Worm (Caenorhabditis elegans) whole organism, early embryonic: Measurements from ENCODE around the gene F43C11.11.

ENCODE experiments used
- B0310.2 ChIP-seq: sonication (generic microtip); optimal IDR thresholded peaks from 2 replicates; lab custom pipeline; 2016; ENCODE audit warnings: mild to moderate bottlenecking, missing genetic modification characterization, missing compliant biosample characterization
- F13C5.2 ChIP-seq: sonication (generic microtip); optimal IDR thresholded peaks from 2 replicates; lab custom pipeline; 2017; ENCODE audit warnings: mild to moderate bottlenecking, missing genetic modification characterization, inconsistent platforms, missing compliant biosample characterization
- aly-1 ChIP-seq: sonication (generic microtip); optimal IDR thresholded peaks from 2 replicates; lab custom pipeline; 2016; ENCODE audit warnings: missing genetic modification characterization, missing compliant biosample characterization
- ama-1 ChIP-seq: fragments of 150-350 bp; optimal IDR thresholded peaks from 2 replicates; lab custom pipeline; 2014
- ceh-13 ChIP-seq: fragments of 200-800 bp; sonication (Bioruptor generic); optimal IDR thresholded peaks from 2 replicates; lab custom pipeline; 2018; ENCODE audit warnings: mild to moderate bottlenecking, missing genetic modification characterization, missing compliant biosample characterization
- ceh-36 ChIP-seq: sonication (generic microtip); optimal IDR thresholded peaks from 2 replicates; lab custom pipeline; 2016; ENCODE audit warnings: missing genetic modification characterization, inconsistent platforms, missing compliant biosample characterization
- ets-7 ChIP-seq: sonication (generic microtip); optimal IDR thresholded peaks from 2 replicates; lab custom pipeline; 2016; ENCODE audit warnings: missing genotype, missing genetic modification characterization, missing compliant biosample characterization
- flt-1 ChIP-seq: fragments of 200-800 bp; sonication (Bioruptor generic); IDR thresholded peaks from 2 replicates; pipeline ENCODE4 v1.3.6; 2022; ENCODE audit warnings: missing genetic modification characterization, missing compliant biosample characterization
- hmbx-1 ChIP-seq: sonication (generic microtip); optimal IDR thresholded peaks from 2 replicates; lab custom pipeline; 2016; ENCODE audit warnings: mild to moderate bottlenecking, missing genetic modification characterization, missing compliant biosample characterization
- hmg-4 ChIP-seq: fragments of 200-800 bp; sonication (Bioruptor generic); optimal IDR thresholded peaks from 2 replicates; lab custom pipeline; 2018; ENCODE audit warnings: mild to moderate bottlenecking, missing genetic modification characterization, missing compliant biosample characterization
- hnd-1 ChIP-seq: sonication (generic microtip); optimal IDR thresholded peaks from 2 replicates; lab custom pipeline; 2016; ENCODE audit warnings: missing genetic modification characterization, missing compliant biosample characterization
- pes-1 ChIP-seq: fragments of 200-800 bp; sonication (Bioruptor generic); IDR thresholded peaks from 2 replicates; pipeline ENCODE4 v1.3.6; 2022; ENCODE audit warnings: missing genetic modification reagents, missing genetic modification characterization, missing compliant biosample characterization
- scrt-1 ChIP-seq: fragments of 200-800 bp; sonication (Bioruptor generic); IDR thresholded peaks from 2 replicates; pipeline ENCODE4 v1.3.6; 2022; ENCODE audit warnings: missing genetic modification characterization, missing compliant biosample characterization
- sea-1 ChIP-seq: fragments of 200-800 bp; sonication (Bioruptor generic); conservative IDR thresholded peaks from 2 replicates; pipeline ENCODE4 v1.3.6; 2022; ENCODE audit warnings: missing genetic modification characterization, missing compliant biosample characterization
- tbx-11 ChIP-seq: fragments of 200-800 bp; sonication (Bioruptor generic); IDR thresholded peaks from 2 replicates; pipeline ENCODE4 v1.3.6; 2022; ENCODE audit warnings: missing genetic modification characterization, missing compliant biosample characterization
- tbx-37 ChIP-seq: fragments of 200-800 bp; sonication (Bioruptor generic); conservative IDR thresholded peaks from 2 replicates; pipeline ENCODE4 v1.3.6; 2022; ENCODE audit warnings: missing genetic modification reagents, missing genetic modification characterization, missing compliant biosample characterization
- tra-4 ChIP-seq: sonication (generic microtip); optimal IDR thresholded peaks from 2 replicates; lab custom pipeline; 2017; ENCODE audit warnings: missing genetic modification characterization, missing compliant biosample characterization

The F43C11.11 gene

DNA sequence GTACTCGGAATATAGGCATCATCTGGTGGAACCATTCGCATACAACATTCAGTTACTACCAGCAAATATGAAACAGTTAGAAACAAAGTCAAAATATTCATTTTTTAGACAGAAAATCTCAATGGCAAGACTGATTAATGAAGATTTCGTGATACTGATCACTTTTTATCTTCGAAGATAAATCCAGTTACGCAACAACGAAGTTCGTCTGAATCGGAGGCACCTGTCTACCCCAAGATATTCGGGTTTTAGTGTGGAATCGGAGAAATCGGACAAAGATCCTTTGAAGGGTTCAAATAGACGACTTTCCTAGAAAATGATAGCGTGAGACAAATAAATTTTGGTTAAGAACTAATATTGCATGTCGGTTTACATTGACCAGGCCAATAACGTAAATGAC, 32.3 kb upstream of the F43C11.11 start, which contains the start of gene F16G10.13:
Gene F16G10.13 (minus strand): TSS at position 101 of the 400 bp plus-strand sequence.
- no peak for TF ChIP-seq tra-4 (tag; lab: Kevin White, UChicago)
- no peak for TF ChIP-seq ama-1
- no peak for TF ChIP-seq hmbx-1 (tag; lab: Kevin White, UChicago)
- TF ChIP-seq sea-1, result no peak
- TF ChIP-seq aly-1, result no peak
- no peak for TF ChIP-seq tbx-11
- TF ChIP-seq F13C5.2 (tag; lab: Kevin White, UChicago), result no peak
- TF ChIP-seq ceh-13 (GFP tag; lab: Kevin White, UChicago), result no peak
- no peak for TF ChIP-seq tbx-37
- TF ChIP-seq B0310.2 (tag; lab: Kevin White, UChicago), result no peak
- no peak for TF ChIP-seq scrt-1 (GFP tag; lab: Robert Waterston, UW)
- TF ChIP-seq ceh-36 (tag; lab: Kevin White, UChicago), result no peak
- TF ChIP-seq hmg-4 (GFP tag; lab: Kevin White, UChicago), result no peak
- TF ChIP-seq ets-7 (tag; lab: Kevin White, UChicago), result no peak

DNA sequence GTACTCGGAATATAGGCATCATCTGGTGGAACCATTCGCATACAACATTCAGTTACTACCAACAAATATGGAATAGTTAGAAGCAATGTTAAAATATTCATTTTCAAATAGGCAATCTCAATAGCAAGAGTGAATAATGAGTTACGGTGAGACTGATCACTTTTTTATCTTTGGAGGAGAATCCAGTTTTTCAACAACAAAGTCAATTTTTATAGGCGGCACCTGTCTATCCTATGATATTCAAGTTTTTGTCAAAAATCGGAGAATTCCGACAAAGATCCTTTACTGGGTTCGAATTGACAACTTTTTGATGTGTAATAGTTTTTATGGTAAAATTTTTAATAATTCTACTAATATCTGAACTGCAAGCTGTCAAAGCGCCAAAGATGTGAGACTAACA, 30.2 kb upstream of the F43C11.11 start, which contains the start of gene F16G10.11:
Gene F16G10.11 (minus strand): TSS at position 101 of the 400 bp plus-strand sequence.
- TF ChIP-seq flt-1 (GFP tag; lab: Robert Waterston, UW) (no peak), sea-1 (no peak), F13C5.2 (tag; lab: Kevin White, UChicago) (no peak), ama-1 (no peak), pes-1 (GFP tag; lab: Robert Waterston, UW) (no peak), ceh-36 (tag; lab: Kevin White, UChicago) (no peak), tbx-11 (no peak), ets-7 (tag; lab: Kevin White, UChicago) (no peak), aly-1 (no peak), hmbx-1 (tag; lab: Kevin White, UChicago) (no peak), tbx-37 (no peak), B0310.2 (tag; lab: Kevin White, UChicago) (no peak)

DNA sequence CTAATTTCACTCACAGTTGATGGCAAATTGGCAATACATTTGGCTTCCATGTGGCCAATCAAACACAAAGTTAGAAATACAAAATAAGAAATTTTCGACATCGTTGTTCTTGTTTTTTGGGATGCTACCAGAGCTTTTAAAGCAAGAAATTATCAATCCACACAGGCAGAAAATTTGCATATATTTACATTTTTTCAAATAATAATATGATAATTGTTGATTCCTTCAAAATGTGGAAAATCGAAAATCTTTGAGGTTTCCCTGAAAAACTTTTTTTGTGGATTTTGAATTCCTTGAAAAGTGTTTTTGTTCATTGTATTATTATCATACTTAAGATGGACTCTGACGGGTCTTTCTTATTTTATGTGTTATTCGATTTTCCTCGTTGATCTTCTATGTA, 27.3 kb upstream of the F43C11.11 start, which contains the start of gene F16G10.10:
Gene F16G10.10 (minus strand): TSS at position 101 of the 400 bp plus-strand sequence.
- TF ChIP-seq tbx-37, result no peak
- TF ChIP-seq ceh-36 (tag; lab: Kevin White, UChicago), result no peak
- TF ChIP-seq tra-4 (tag; lab: Kevin White, UChicago), result no peak
- no peak for TF ChIP-seq hmbx-1 (tag; lab: Kevin White, UChicago)
- TF ChIP-seq B0310.2 (tag; lab: Kevin White, UChicago), result no peak
- no peak for TF ChIP-seq scrt-1 (GFP tag; lab: Robert Waterston, UW)
- no peak for TF ChIP-seq ama-1
- TF ChIP-seq ets-7 (tag; lab: Kevin White, UChicago), result no peak
- no peak for TF ChIP-seq ceh-13 (GFP tag; lab: Kevin White, UChicago)
- TF ChIP-seq pes-1 (GFP tag; lab: Robert Waterston, UW), result no peak
- no peak for TF ChIP-seq hmg-4 (GFP tag; lab: Kevin White, UChicago)
- TF ChIP-seq F13C5.2 (tag; lab: Kevin White, UChicago), result no peak
- TF ChIP-seq hnd-1 (tag; lab: Kevin White, UChicago), result no peak
- no peak for TF ChIP-seq aly-1
- no peak for TF ChIP-seq tbx-11
- no peak for TF ChIP-seq sea-1
- TF ChIP-seq flt-1 (GFP tag; lab: Robert Waterston, UW), result no peak

DNA sequence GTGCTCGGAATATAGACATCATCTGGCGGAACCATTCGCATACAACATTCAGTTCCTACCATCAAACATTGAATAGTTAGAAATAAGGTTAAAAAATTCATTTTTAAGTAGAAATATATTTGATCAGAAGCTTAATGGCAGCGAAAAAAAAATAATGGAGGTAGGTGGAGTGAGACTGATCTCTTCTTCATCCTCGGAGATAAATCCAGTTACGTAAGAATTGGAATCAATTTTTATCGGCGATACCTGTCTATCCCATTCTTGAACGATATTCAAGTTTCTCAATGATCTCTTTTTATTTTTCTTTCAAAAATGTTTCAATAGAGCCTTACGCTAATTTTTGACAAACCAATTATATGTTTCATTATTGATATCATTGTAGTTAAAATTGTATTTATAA, 21.9 kb upstream of the F43C11.11 start, which contains the start of gene F16G10.9:
Gene F16G10.9 (minus strand): TSS at position 101 of the 400 bp plus-strand sequence.
- TF ChIP-seq tbx-11, result no peak
- no peak for TF ChIP-seq sea-1
- TF ChIP-seq hnd-1 (tag; lab: Kevin White, UChicago), result no peak
- TF ChIP-seq tra-4 (tag; lab: Kevin White, UChicago), result no peak
- TF ChIP-seq ama-1, result no peak
- no peak for TF ChIP-seq aly-1
- no peak for TF ChIP-seq hmbx-1 (tag; lab: Kevin White, UChicago)
- no peak for TF ChIP-seq F13C5.2 (tag; lab: Kevin White, UChicago)
- no peak for TF ChIP-seq tbx-37
- TF ChIP-seq ceh-36 (tag; lab: Kevin White, UChicago), result no peak
- TF ChIP-seq scrt-1 (GFP tag; lab: Robert Waterston, UW), result no peak
- TF ChIP-seq B0310.2 (tag; lab: Kevin White, UChicago), result no peak
- no peak for TF ChIP-seq hmg-4 (GFP tag; lab: Kevin White, UChicago)

DNA sequence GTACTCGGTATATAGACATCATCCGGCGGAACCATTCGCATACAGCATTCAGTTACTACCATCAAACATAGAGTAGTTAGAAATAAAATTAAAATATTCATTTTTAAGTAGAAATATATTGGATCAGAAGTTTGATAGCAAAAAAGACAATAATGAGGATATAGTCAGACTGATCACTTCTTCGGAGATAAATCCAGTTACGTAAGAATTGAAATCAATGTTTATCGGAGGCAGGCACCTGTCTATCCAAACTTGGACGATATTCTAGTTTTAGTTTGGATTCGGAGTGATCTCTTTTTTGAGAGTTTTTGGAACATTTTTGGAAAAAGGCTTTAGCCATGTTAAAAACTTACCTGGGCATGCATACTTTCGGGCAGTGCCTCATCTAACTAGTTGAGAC, 19.8 kb upstream of the F43C11.11 start, which contains the start of gene F16G10.8:
Gene F16G10.8 (minus strand): TSS at position 101 of the 400 bp plus-strand sequence.
- TF ChIP-seq pes-1 (GFP tag; lab: Robert Waterston, UW) (no peak), hnd-1 (tag; lab: Kevin White, UChicago) (no peak)

DNA sequence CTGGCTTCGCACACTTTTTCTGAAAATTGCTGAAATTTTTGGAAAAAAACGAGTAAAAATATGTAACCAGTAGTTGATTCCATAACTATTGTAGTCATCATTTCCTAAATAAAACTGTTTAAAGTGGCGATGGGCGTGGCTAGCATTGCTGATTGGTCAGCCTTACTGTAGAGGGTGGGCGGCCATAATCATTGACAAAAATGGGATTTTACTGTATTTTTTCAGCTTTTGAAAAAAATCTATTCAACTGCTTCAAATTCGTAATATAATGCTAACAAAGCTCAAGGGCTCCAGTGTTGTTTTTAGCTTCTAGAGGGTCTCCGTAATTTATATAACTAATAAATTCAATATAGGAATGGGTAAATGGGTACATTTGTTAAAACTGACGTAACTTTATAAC, 16.6 kb upstream of the F43C11.11 start, which contains the start of gene F16G10.7:
Gene F16G10.7 (minus strand): TSS at position 101 of the 400 bp plus-strand sequence.
- TF ChIP-seq tra-4 (tag; lab: Kevin White, UChicago), result no peak
- TF ChIP-seq hmbx-1 (tag; lab: Kevin White, UChicago), result no peak
- TF ChIP-seq tbx-37, result no peak
- no peak for TF ChIP-seq tbx-11
- no peak for TF ChIP-seq B0310.2 (tag; lab: Kevin White, UChicago)
- TF ChIP-seq ama-1, result no peak
- TF ChIP-seq ets-7 (tag; lab: Kevin White, UChicago), result no peak
- TF ChIP-seq aly-1, result no peak
- TF ChIP-seq pes-1 (GFP tag; lab: Robert Waterston, UW), result no peak
- no peak for TF ChIP-seq hmg-4 (GFP tag; lab: Kevin White, UChicago)
- TF ChIP-seq F13C5.2 (tag; lab: Kevin White, UChicago), result no peak

DNA sequence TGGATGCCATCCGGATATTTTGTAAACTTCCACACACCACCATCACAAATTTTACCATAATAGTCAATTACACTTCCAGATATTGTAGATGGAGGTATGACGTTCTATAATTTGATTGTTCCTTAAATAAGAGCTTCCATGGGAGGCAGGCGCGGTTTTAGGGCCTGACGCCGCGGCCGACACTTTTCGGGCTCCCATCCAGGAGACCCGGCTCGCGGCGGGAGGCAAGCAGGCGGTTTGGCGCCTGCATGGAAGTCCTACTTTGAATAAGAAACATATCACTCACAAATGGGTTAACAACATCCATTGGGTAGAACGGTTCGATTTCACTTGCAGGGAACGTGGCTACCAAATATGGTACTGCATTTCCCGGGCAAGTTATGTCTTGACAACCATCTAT, 16.1 kb upstream of the F43C11.11 start:
- TF ChIP-seq tbx-11 (no peak), hmbx-1 (tag; lab: Kevin White, UChicago) (no peak), ceh-36 (tag; lab: Kevin White, UChicago) (no peak), hnd-1 (tag; lab: Kevin White, UChicago) (no peak), F13C5.2 (tag; lab: Kevin White, UChicago) (no peak), sea-1 (no peak), ama-1 (no peak), ets-7 (tag; lab: Kevin White, UChicago) (no peak), ceh-13 (GFP tag; lab: Kevin White, UChicago) (no peak), scrt-1 (GFP tag; lab: Robert Waterston, UW) (no peak), pes-1 (GFP tag; lab: Robert Waterston, UW) (no peak), B0310.2 (tag; lab: Kevin White, UChicago) (no peak), flt-1 (GFP tag; lab: Robert Waterston, UW) (no peak), hmg-4 (GFP tag; lab: Kevin White, UChicago) (no peak), tra-4 (tag; lab: Kevin White, UChicago) (no peak), aly-1 (no peak), tbx-37 (no peak)
